Fruit fly (Drosophila melanogaster) whole organism, prepupa: ENCODE results near the gene dUTPase.

ENCODE experiments used
- Blimp-1 ChIP-seq: fragments of 200-800 bp; sonication (Bioruptor generic); optimal IDR thresholded peaks from 3 replicates; lab custom pipeline; 2017; ENCODE audit warnings: missing biosample characterization, missing genetic modification characterization, mild to moderate bottlenecking, moderate library complexity, missing genetic modification reagents
- CG10631 ChIP-seq: fragments of 200-800 bp; sonication (Bioruptor generic); optimal IDR thresholded peaks from 2 replicates; lab custom pipeline; 2016; ENCODE audit warnings: missing biosample characterization, missing genetic modification characterization
- CG10669 ChIP-seq: fragments of 200-800 bp; sonication (Bioruptor generic); optimal IDR thresholded peaks from 3 replicates; lab custom pipeline; 2018; ENCODE audit warnings: missing biosample characterization, mild to moderate bottlenecking, missing genetic modification characterization, moderate library complexity
- CG11294 ChIP-seq: fragments of 200-800 bp; sonication (Bioruptor generic); IDR thresholded peaks from 2 replicates; pipeline ENCODE4 v1.3.6; 2022; ENCODE audit warnings: missing biosample characterization, missing genetic modification characterization
- CG11762 ChIP-seq: fragments of 200-800 bp; sonication (Bioruptor generic); optimal IDR thresholded peaks from 3 replicates; lab custom pipeline; 2016; ENCODE audit warnings: missing biosample characterization, missing genetic modification characterization; ENCODE audit not compliant: insufficient read depth
- CG11902 ChIP-seq: fragments of 200-800 bp; sonication (Bioruptor generic); optimal IDR thresholded peaks from 3 replicates; lab custom pipeline; 2016; ENCODE audit warnings: missing biosample characterization, missing genetic modification characterization
- CG15336 ChIP-seq: fragments of 200-800 bp; sonication (Bioruptor generic); IDR thresholded peaks from 2 replicates; pipeline ENCODE4 v1.3.6; 2022; ENCODE audit warnings: missing biosample characterization, missing genetic modification characterization
- CG1621 ChIP-seq: fragments of 200-800 bp; sonication (Bioruptor generic); optimal IDR thresholded peaks from 3 replicates; lab custom pipeline; 2018; ENCODE audit warnings: missing biosample characterization, mild to moderate bottlenecking, missing genetic modification characterization
- CG16779 ChIP-seq: fragments of 200-800 bp; sonication (Bioruptor generic); optimal IDR thresholded peaks from 3 replicates; lab custom pipeline; 2017; ENCODE audit warnings: missing biosample characterization, mild to moderate bottlenecking, missing genetic modification characterization
- CG3032 ChIP-seq: fragments of 200-800 bp; optimal IDR thresholded peaks from 2 replicates; lab custom pipeline; 2019; ENCODE audit warnings: missing biosample characterization, mild to moderate bottlenecking, missing genetic modification characterization, moderate library complexity
- CG31627 ChIP-seq: fragments of 200-800 bp; sonication (Bioruptor generic); optimal IDR thresholded peaks from 3 replicates; lab custom pipeline; 2016; ENCODE audit warnings: missing biosample characterization, missing genetic modification characterization
- CG34406 ChIP-seq: fragments of 200-800 bp; sonication (Bioruptor generic); optimal IDR thresholded peaks from 3 replicates; lab custom pipeline; 2016; ENCODE audit warnings: missing biosample characterization, missing genetic modification characterization
- CG3919 ChIP-seq: fragments of 200-800 bp; sonication (Bioruptor generic); optimal IDR thresholded peaks from 3 replicates; lab custom pipeline; 2016; ENCODE audit warnings: missing biosample characterization, missing genetic modification characterization
- CG4318 ChIP-seq: fragments of 200-800 bp; sonication (Bioruptor generic); optimal IDR thresholded peaks from 3 replicates; lab custom pipeline; 2017; ENCODE audit warnings: missing biosample characterization, mild to moderate bottlenecking, missing genetic modification characterization
- CG6792 ChIP-seq: fragments of 200-800 bp; sonication (Bioruptor generic); optimal IDR thresholded peaks from 3 replicates; lab custom pipeline; 2016; ENCODE audit warnings: missing biosample characterization, missing genetic modification characterization
- CG6854 ChIP-seq: fragments of 200-800 bp; sonication (Bioruptor generic); optimal IDR thresholded peaks from 2 replicates; lab custom pipeline; 2017; ENCODE audit warnings: missing biosample characterization, mild to moderate bottlenecking, missing genetic modification characterization
- CG8319 ChIP-seq: fragments of 200-800 bp; sonication (Bioruptor generic); optimal IDR thresholded peaks from 3 replicates; lab custom pipeline; 2016; ENCODE audit warnings: missing biosample characterization, missing genetic modification characterization
- CG8632 ChIP-seq: fragments of 200-800 bp; sonication (Bioruptor generic); optimal IDR thresholded peaks from 3 replicates; lab custom pipeline; 2016; ENCODE audit warnings: missing biosample characterization, missing genetic modification characterization
- Ets21C ChIP-seq: fragments of 200-800 bp; sonication (Bioruptor generic); optimal IDR thresholded peaks from 3 replicates; lab custom pipeline; 2016; ENCODE audit warnings: missing biosample characterization, missing genetic modification characterization
- Gug ChIP-seq: fragments of 200-800 bp; sonication (Bioruptor generic); IDR thresholded peaks from 2 replicates; pipeline ENCODE4 v1.3.6; 2022; ENCODE audit warnings: missing biosample characterization, missing genetic modification characterization
- Hr38 ChIP-seq: sonication (Bioruptor generic); optimal IDR thresholded peaks from 2 replicates; lab custom pipeline; 2016; ENCODE audit warnings: missing biosample characterization, missing genetic modification characterization
- Hr39 ChIP-seq: fragments of 200-800 bp; sonication (Bioruptor generic); optimal IDR thresholded peaks from 2 replicates; lab custom pipeline; 2016; ENCODE audit warnings: missing biosample characterization, missing genetic modification characterization
- Lpt ChIP-seq: fragments of 200-800 bp; sonication (Bioruptor generic); optimal IDR thresholded peaks from 3 replicates; lab custom pipeline; 2016; ENCODE audit warnings: missing biosample characterization, missing genetic modification characterization
- Met ChIP-seq: fragments of 200-800 bp; sonication (Bioruptor generic); optimal IDR thresholded peaks from 3 replicates; lab custom pipeline; 2016; ENCODE audit warnings: missing biosample characterization, missing genetic modification characterization
- Smox ChIP-seq: fragments of 200-800 bp; sonication (Bioruptor generic); optimal IDR thresholded peaks from 3 replicates; lab custom pipeline; 2016; ENCODE audit warnings: missing biosample characterization, missing genetic modification characterization
- Sox102F ChIP-seq: fragments of 200-800 bp; sonication (Bioruptor generic); optimal IDR thresholded peaks from 2 replicates; lab custom pipeline; 2016; ENCODE audit warnings: missing biosample characterization, mild to moderate bottlenecking, missing genetic modification characterization
- Sox14 ChIP-seq: fragments of 200-800 bp; sonication (Bioruptor generic); optimal IDR thresholded peaks from 3 replicates; lab custom pipeline; 2016; ENCODE audit warnings: missing biosample characterization, missing genetic modification characterization
- Sox15 ChIP-seq: fragments of 200-800 bp; sonication (Bioruptor generic); optimal IDR thresholded peaks from 3 replicates; lab custom pipeline; 2016; ENCODE audit warnings: missing biosample characterization, missing genetic modification characterization
- achi ChIP-seq: fragments of 200-800 bp; sonication (Bioruptor generic); optimal IDR thresholded peaks from 3 replicates; lab custom pipeline; 2016; ENCODE audit warnings: missing biosample characterization, missing genetic modification characterization
- acj6 ChIP-seq: fragments of 200-800 bp; sonication (Bioruptor generic); optimal IDR thresholded peaks from 3 replicates; lab custom pipeline; 2016; ENCODE audit warnings: missing biosample characterization, missing genetic modification characterization
- cyc ChIP-seq: fragments of 200-800 bp; sonication (Bioruptor generic); optimal IDR thresholded peaks from 3 replicates; lab custom pipeline; 2016; ENCODE audit warnings: missing biosample characterization, missing genetic modification characterization
- dac ChIP-seq: fragments of 200-800 bp; sonication (Bioruptor generic); optimal IDR thresholded peaks from 2 replicates; lab custom pipeline; 2017; ENCODE audit warnings: missing biosample characterization, mild to moderate bottlenecking, missing genetic modification characterization
- dsx ChIP-seq: fragments of 200-800 bp; optimal IDR thresholded peaks from 3 replicates; lab custom pipeline; 2019; ENCODE audit warnings: missing biosample characterization, mild to moderate bottlenecking, missing genetic modification characterization, moderate library complexity; ENCODE audit not compliant: poor library complexity, severe bottlenecking
- esn ChIP-seq: fragments of 200-800 bp; sonication (Bioruptor generic); optimal IDR thresholded peaks from 2 replicates; lab custom pipeline; 2016; ENCODE audit warnings: missing biosample characterization, mild to moderate bottlenecking, missing genetic modification characterization, moderate library complexity
- fd59A ChIP-seq: fragments of 200-800 bp; sonication (Bioruptor generic); optimal IDR thresholded peaks from 2 replicates; lab custom pipeline; 2017; ENCODE audit warnings: missing biosample characterization, mild to moderate bottlenecking, missing genetic modification characterization, missing genetic modification reagents
- fd85E ChIP-seq: fragments of 200-800 bp; sonication (Bioruptor generic); optimal IDR thresholded peaks from 3 replicates; lab custom pipeline; 2016; ENCODE audit warnings: missing biosample characterization, missing genetic modification characterization
- fkh ChIP-seq: fragments of 200-800 bp; sonication (Bioruptor generic); optimal IDR thresholded peaks from 3 replicates; lab custom pipeline; 2017; ENCODE audit warnings: missing biosample characterization, mild to moderate bottlenecking, missing genetic modification characterization, moderate library complexity
- lz ChIP-seq: fragments of 200-800 bp; sonication (Bioruptor generic); optimal IDR thresholded peaks from 3 replicates; lab custom pipeline; 2016; ENCODE audit warnings: missing biosample characterization, missing genetic modification characterization
- net ChIP-seq: fragments of 200-800 bp; sonication (Bioruptor generic); optimal IDR thresholded peaks from 3 replicates; lab custom pipeline; 2016; ENCODE audit warnings: missing biosample characterization, missing genetic modification characterization
- spab ChIP-seq: fragments of 200-800 bp; sonication (Bioruptor generic); optimal IDR thresholded peaks from 2 replicates; lab custom pipeline; 2017; ENCODE audit warnings: missing biosample characterization, mild to moderate bottlenecking, missing genetic modification characterization, missing genetic modification reagents

dUTPase gene

DNA sequence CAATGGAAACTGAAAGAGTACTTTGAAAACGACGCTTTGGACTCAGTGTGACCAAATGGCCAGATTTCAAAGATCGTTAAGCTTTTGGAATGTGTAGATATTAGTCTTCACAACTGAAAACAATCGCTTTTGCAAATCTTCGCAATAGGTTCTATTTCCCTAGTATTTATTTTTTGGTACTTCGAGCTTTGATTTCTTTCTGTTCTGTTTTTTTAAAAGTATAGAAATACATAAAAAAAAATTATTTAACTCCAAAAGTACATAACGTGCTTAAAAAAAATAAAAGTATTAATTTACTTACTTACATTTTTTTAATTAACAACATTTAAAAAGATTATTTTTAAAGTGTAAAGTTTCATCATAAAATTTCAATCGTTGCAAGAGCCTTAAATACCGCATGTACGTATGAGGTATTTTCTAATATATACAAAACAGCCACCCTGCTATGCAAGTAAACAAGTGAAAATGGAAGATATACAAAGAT, 23.7 kb upstream of the dUTPase start, which contains the start of the genes piwi and CG12253 (continued):
- peak; percentile 63 for TF ChIP-seq Sox15
- TF ChIP-seq CG8319 (GFP tag; lab: Kevin White, UChicago) = no peak
- no peak for TF ChIP-seq dsx (GFP tag; lab: Kevin White, UChicago)
- TF ChIP-seq esn (GFP tag; lab: Kevin White, UChicago) = peak; percentile 79
- peak; percentile 77 for TF ChIP-seq acj6 (GFP tag; lab: Kevin White, UChicago)
- peak; percentile 66 for TF ChIP-seq CG8632 (GFP tag; lab: Kevin White, UChicago)
- no peak for TF ChIP-seq CG34406 (GFP tag; lab: Kevin White, UChicago)
- TF ChIP-seq fd59A (GFP tag; lab: Kevin White, UChicago) = peak; percentile 37
- no peak for TF ChIP-seq CG11294
- no peak for TF ChIP-seq CG16779 (tag; lab: Kevin White, UChicago)
- TF ChIP-seq achi (GFP tag; lab: Kevin White, UChicago) = no peak
- no peak for TF ChIP-seq CG6854 (GFP tag; lab: Kevin White, UChicago)
- TF ChIP-seq Hr38 (GFP tag; lab: Kevin White, UChicago) = no peak
- peak; percentile 46 for TF ChIP-seq cyc (GFP tag; lab: Kevin White, UChicago)
- TF ChIP-seq Blimp-1 (GFP tag; lab: Kevin White, UChicago) = no peak
- peak; percentile 50 for TF ChIP-seq Ets21C (GFP tag; lab: Kevin White, UChicago)
- peak; percentile 54 for TF ChIP-seq CG3032 (tag; lab: Kevin White, UChicago)
- TF ChIP-seq CG31627 (GFP tag; lab: Kevin White, UChicago) = peak; percentile 65
- no peak for TF ChIP-seq Sox102F (GFP tag; lab: Kevin White, UChicago)
- TF ChIP-seq Smox (GFP tag; lab: Kevin White, UChicago) = no peak
- peak; percentile 84 for TF ChIP-seq CG15336 (GFP tag; lab: Robert Waterston, UW)
- no peak for TF ChIP-seq CG6792
- TF ChIP-seq CG11762 (GFP tag; lab: Kevin White, UChicago) = no peak
- TF ChIP-seq CG4318 (GFP tag; lab: Kevin White, UChicago) = peak; percentile 79
- TF ChIP-seq Hr39 (GFP tag; lab: Kevin White, UChicago) = no peak
- TF ChIP-seq net (GFP tag; lab: Kevin White, UChicago) = no peak
- peak; percentile 69 for TF ChIP-seq fkh
- no peak for TF ChIP-seq CG1621
- TF ChIP-seq lz (GFP tag; lab: Kevin White, UChicago) = peak; percentile 66
- no peak for TF ChIP-seq Gug
- no peak for TF ChIP-seq CG3919 (GFP tag; lab: Kevin White, UChicago)
- no peak for TF ChIP-seq Sox14 (GFP tag; lab: Kevin White, UChicago)
- peak; percentile 18 for TF ChIP-seq CG11902 (GFP tag; lab: Kevin White, UChicago)
- TF ChIP-seq, all 60 proteins: peak for 22

DNA sequence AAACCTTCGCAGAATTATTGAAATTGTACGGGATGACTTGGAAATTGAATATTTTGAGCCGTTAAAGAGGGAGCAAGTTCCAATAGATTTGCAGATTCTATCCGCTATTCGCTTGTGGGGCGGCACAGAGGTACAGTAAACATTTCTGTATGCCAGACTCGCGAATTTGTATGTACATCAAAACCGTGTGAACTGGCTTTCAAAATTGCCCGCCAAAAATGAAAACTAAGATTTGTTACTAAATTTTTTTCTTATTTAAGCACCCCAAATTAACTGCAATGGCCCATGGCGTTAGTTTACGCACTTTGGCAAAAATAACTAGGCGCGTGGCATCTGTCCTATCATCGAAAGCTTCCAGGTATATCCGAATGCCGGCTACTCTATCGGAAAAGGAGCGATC, 23.1 kb upstream of the dUTPase start:
- no peak for TF ChIP-seq Met (GFP tag; lab: Kevin White, UChicago)
- no peak for TF ChIP-seq Hr38 (GFP tag; lab: Kevin White, UChicago)
- no peak for TF ChIP-seq CG16779 (tag; lab: Kevin White, UChicago)
- no peak for TF ChIP-seq CG10631
- no peak for TF ChIP-seq dac
- no peak for TF ChIP-seq Blimp-1 (GFP tag; lab: Kevin White, UChicago)
- TF ChIP-seq CG10669 = no peak
- TF ChIP-seq CG8632 (GFP tag; lab: Kevin White, UChicago) = no peak
- no peak for TF ChIP-seq Lpt (GFP tag; lab: Kevin White, UChicago)
- TF ChIP-seq Sox102F (GFP tag; lab: Kevin White, UChicago) = no peak
- no peak for TF ChIP-seq fd85E (GFP tag; lab: Kevin White, UChicago)
- no peak for TF ChIP-seq CG31627 (GFP tag; lab: Kevin White, UChicago)
- TF ChIP-seq CG1621 = no peak
- TF ChIP-seq net (GFP tag; lab: Kevin White, UChicago) = no peak
- no peak for TF ChIP-seq CG15336 (GFP tag; lab: Robert Waterston, UW)
- TF ChIP-seq spab (GFP tag; lab: Kevin White, UChicago) = no peak
- no peak for TF ChIP-seq cyc (GFP tag; lab: Kevin White, UChicago)
- TF ChIP-seq fkh = no peak
- TF ChIP-seq CG3919 (GFP tag; lab: Kevin White, UChicago) = no peak
- TF ChIP-seq Gug = no peak
